Fruit fly (Drosophila melanogaster) whole organism, embryonic: ENCODE results near the gene CG15196.

Source experiments
- Asciz ChIP-seq: fragments of 200-800 bp; sonication (Bioruptor generic); optimal IDR thresholded peaks from 2 replicates; lab custom pipeline; 2017; ENCODE audit warnings: missing biosample characterization, mild to moderate bottlenecking, missing genetic modification characterization, missing genetic modification reagents
- CG10654 ChIP-seq: fragments of 200-800 bp; sonication (Bioruptor generic); optimal IDR thresholded peaks from 2 replicates; lab custom pipeline; 2016; ENCODE audit warnings: missing biosample characterization, missing genetic modification characterization
- CG16813 ChIP-seq: fragments of 200-800 bp; sonication (Bioruptor generic); IDR thresholded peaks from 3 replicates; pipeline ENCODE4 v1.3.6; 2022; ENCODE audit warnings: missing biosample characterization, missing genetic modification characterization; ENCODE audit not compliant: partially characterized antibody
- CG17328 ChIP-seq: fragments of 200-800 bp; sonication (Bioruptor generic); IDR thresholded peaks from 2 replicates; pipeline ENCODE4 v1.3.6; 2022; ENCODE audit warnings: missing biosample characterization, missing genetic modification characterization
- CG17802 ChIP-seq: fragments of 200-800 bp; sonication (Bioruptor generic); optimal IDR thresholded peaks from 2 replicates; lab custom pipeline; 2018; ENCODE audit warnings: missing biosample characterization, mild to moderate bottlenecking, missing genetic modification characterization, moderate library complexity
- CG17829 ChIP-seq: fragments of 200-800 bp; optimal IDR thresholded peaks from 2 replicates; lab custom pipeline; 2019; ENCODE audit warnings: missing biosample characterization, mild to moderate bottlenecking, missing genetic modification characterization, moderate library complexity
- CG17912 ChIP-seq: fragments of 200-800 bp; sonication (Bioruptor generic); optimal IDR thresholded peaks from 2 replicates; lab custom pipeline; 2018; ENCODE audit warnings: missing biosample characterization, mild to moderate bottlenecking, missing genetic modification characterization
- CG2712 ChIP-seq: fragments of 200-800 bp; optimal IDR thresholded peaks from 3 replicates; lab custom pipeline; 2019; ENCODE audit warnings: missing biosample characterization, mild to moderate bottlenecking, missing genetic modification characterization, moderate library complexity
- CG31441 ChIP-seq: fragments of 200-800 bp; sonication (Bioruptor generic); IDR thresholded peaks from 2 replicates; pipeline ENCODE4 v1.3.6; 2022; ENCODE audit warnings: missing biosample characterization, missing genetic modification characterization
- CG32532 ChIP-seq: fragments of 200-800 bp; sonication (Bioruptor generic); IDR thresholded peaks from 2 replicates; pipeline ENCODE4 v1.3.6; 2022; ENCODE audit warnings: missing biosample characterization, missing genetic modification characterization
- CG3838 ChIP-seq: fragments of 200-800 bp; sonication (Bioruptor generic); optimal IDR thresholded peaks from 3 replicates; lab custom pipeline; 2016; ENCODE audit warnings: missing biosample characterization, missing genetic modification characterization
- CG5245 ChIP-seq: fragments of 200-800 bp; sonication (Bioruptor generic); optimal IDR thresholded peaks from 3 replicates; lab custom pipeline; 2016; ENCODE audit warnings: missing biosample characterization, missing genetic modification characterization
- CG6254 ChIP-seq: fragments of 200-800 bp; sonication (Bioruptor generic); optimal IDR thresholded peaks from 3 replicates; lab custom pipeline; 2017; ENCODE audit warnings: mild to moderate bottlenecking, missing biosample characterization, missing genetic modification reagents, missing genetic modification characterization
- CG6683 ChIP-seq: fragments of 200-800 bp; sonication (Bioruptor generic); optimal IDR thresholded peaks from 2 replicates; lab custom pipeline; 2017; ENCODE audit warnings: missing biosample characterization, mild to moderate bottlenecking, missing genetic modification characterization, missing genetic modification reagents
- CG6689 ChIP-seq: fragments of 200-800 bp; sonication (Bioruptor generic); IDR thresholded peaks from 2 replicates; pipeline ENCODE4 v1.3.6; 2022; ENCODE audit warnings: missing biosample characterization, missing genetic modification characterization
- CG9932 ChIP-seq: fragments of 200-800 bp; sonication (Bioruptor generic); IDR thresholded peaks from 2 replicates; pipeline ENCODE4 v1.3.6; 2022; ENCODE audit warnings: missing biosample characterization, missing genetic modification characterization
- Doc2 ChIP-seq: fragments of 200-800 bp; sonication (Bioruptor generic); IDR thresholded peaks from 2 replicates; pipeline ENCODE4 v1.3.6; 2022; ENCODE audit warnings: missing biosample characterization, missing genetic modification characterization
- Drgx ChIP-seq: fragments of 200-800 bp; sonication (Bioruptor generic); IDR thresholded peaks from 2 replicates; pipeline ENCODE4 v1.3.6; 2022; ENCODE audit warnings: missing biosample characterization, missing genetic modification characterization
- Elba2 ChIP-seq: fragments of 200-800 bp; sonication (Bioruptor generic); optimal IDR thresholded peaks from 3 replicates; lab custom pipeline; 2016; ENCODE audit warnings: missing biosample characterization, missing genetic modification characterization
- Hey ChIP-seq: fragments of 200-800 bp; sonication (Bioruptor generic); optimal IDR thresholded peaks from 3 replicates; lab custom pipeline; 2018; ENCODE audit warnings: missing biosample characterization, mild to moderate bottlenecking, missing genetic modification characterization
- Hr78 ChIP-seq, 2 experiments: fragments of 200-800 bp in 1 of 2; fragments of >200 bp in 1 of 2; sonication (Bioruptor generic) in 1 of 2; optimal IDR thresholded peaks; 2 replicates each; lab custom pipeline; 2017 to 2019; ENCODE audit warnings: missing biosample characterization in 2 of 2, missing genetic modification characterization in 2 of 2, mild to moderate bottlenecking in 1 of 2, moderate library complexity in 1 of 2
- Med ChIP-seq: fragments of 200-800 bp; sonication (Bioruptor generic); peaks from one replicate; lab custom pipeline; 2016; ENCODE audit warnings: missing biosample characterization, missing genetic modification characterization, mild to moderate bottlenecking, inconsistent platforms, moderate library complexity
- Ptx1 ChIP-seq: fragments of 200-800 bp; sonication (Bioruptor generic); IDR thresholded peaks from 2 replicates; pipeline ENCODE4 v1.3.6; 2022; ENCODE audit warnings: missing biosample characterization, missing genetic modification characterization
- Rfx ChIP-seq: fragments of 200-800 bp; sonication (Bioruptor generic); IDR thresholded peaks from 2 replicates; pipeline ENCODE4 v1.3.6; 2022; ENCODE audit warnings: missing biosample characterization, missing genetic modification characterization
- Scr ChIP-seq: fragments of 200-800 bp; sonication (Bioruptor generic); IDR thresholded peaks from 2 replicates; pipeline ENCODE4 v1.3.6; 2022; ENCODE audit warnings: missing biosample characterization, missing genetic modification characterization; ENCODE audit not compliant: partially characterized antibody
- Xrp1 ChIP-seq: fragments of 200-800 bp; sonication (Bioruptor generic); IDR thresholded peaks from 2 replicates; pipeline ENCODE4 v1.3.6; 2022; ENCODE audit warnings: missing biosample characterization, missing genetic modification characterization
- bcd ChIP-seq: fragments of 200-800 bp; sonication (Bioruptor generic); optimal IDR thresholded peaks from 2 replicates; lab custom pipeline; 2017; ENCODE audit warnings: missing biosample characterization, mild to moderate bottlenecking, missing genetic modification characterization
- crc ChIP-seq: fragments of 200-800 bp; sonication (Bioruptor generic); optimal IDR thresholded peaks from 2 replicates; lab custom pipeline; 2016; ENCODE audit warnings: missing biosample characterization, missing genetic modification characterization
- eve ChIP-seq, 2 experiments: fragments of >200 bp; optimal IDR thresholded peaks; 2 replicates each; lab custom pipeline; 2017; ENCODE audit warnings: missing biosample characterization in 2 of 2, missing genetic modification characterization in 2 of 2
- fd102C ChIP-seq: fragments of 200-800 bp; sonication (Bioruptor generic); optimal IDR thresholded peaks from 2 replicates; lab custom pipeline; 2018; ENCODE audit warnings: missing biosample characterization, mild to moderate bottlenecking, missing genetic modification characterization, moderate library complexity
- fd3F ChIP-seq: fragments of 200-800 bp; sonication (Bioruptor generic); optimal IDR thresholded peaks from 2 replicates; lab custom pipeline; 2018; ENCODE audit warnings: missing biosample characterization, mild to moderate bottlenecking, missing genetic modification characterization, moderate library complexity
- gcm2 ChIP-seq: fragments of 200-800 bp; sonication (Bioruptor generic); optimal IDR thresholded peaks from 2 replicates; lab custom pipeline; 2016; ENCODE audit warnings: missing biosample characterization, missing genetic modification characterization
- gem ChIP-seq: fragments of 200-800 bp; sonication (Bioruptor generic); optimal IDR thresholded peaks from 2 replicates; lab custom pipeline; 2019; ENCODE audit warnings: missing biosample characterization, mild to moderate bottlenecking, missing genetic modification characterization, moderate library complexity
- grau ChIP-seq: fragments of 200-800 bp; optimal IDR thresholded peaks from 3 replicates; lab custom pipeline; 2019; ENCODE audit warnings: missing biosample characterization, mild to moderate bottlenecking, missing genetic modification characterization, moderate library complexity
- gsb ChIP-seq: fragments of 200-800 bp; sonication (Bioruptor generic); IDR thresholded peaks from 2 replicates; pipeline ENCODE4 v1.3.6; 2022; ENCODE audit warnings: missing biosample characterization, missing genetic modification characterization
- hbn ChIP-seq: fragments of 200-800 bp; sonication (Bioruptor generic); IDR thresholded peaks from 2 replicates; pipeline ENCODE4 v1.3.6; 2022; ENCODE audit warnings: missing biosample characterization, missing genetic modification characterization; ENCODE audit not compliant: partially characterized antibody
- insv ChIP-seq, 2 experiments: fragments of 200-800 bp; sonication (Bioruptor generic); optimal IDR thresholded peaks; 3 replicates each; lab custom pipeline; 2016 to 2018; ENCODE audit warnings: missing biosample characterization in 2 of 2, missing genetic modification characterization in 2 of 2
- jigr1 ChIP-seq: fragments of 200-800 bp; sonication (Bioruptor generic); IDR thresholded peaks from 3 replicates; pipeline ENCODE4 v1.3.6; 2022; ENCODE audit warnings: missing biosample characterization, missing genetic modification characterization
- lmd ChIP-seq: fragments of 200-800 bp; sonication (Bioruptor generic); IDR thresholded peaks from 2 replicates; pipeline ENCODE4 v1.3.6; 2022; ENCODE audit warnings: missing biosample characterization, missing genetic modification characterization
- mirr ChIP-seq: fragments of 200-800 bp; sonication (Bioruptor generic); optimal IDR thresholded peaks from 3 replicates; lab custom pipeline; 2018; ENCODE audit warnings: missing biosample characterization, mild to moderate bottlenecking, missing genetic modification characterization
- mld ChIP-seq: fragments of 200-800 bp; sonication (Bioruptor generic); IDR thresholded peaks from 3 replicates; pipeline ENCODE4 v1.3.6; 2022; ENCODE audit warnings: missing biosample characterization, missing genetic modification characterization; ENCODE audit not compliant: partially characterized antibody
- pfk ChIP-seq: fragments of 200-800 bp; sonication (Bioruptor generic); optimal IDR thresholded peaks from 2 replicates; lab custom pipeline; 2018; ENCODE audit warnings: missing biosample characterization, mild to moderate bottlenecking, missing genetic modification characterization, moderate library complexity
- prd ChIP-seq, 3 experiments: fragments of >200 bp in 2 of 3; fragments of 200-800 bp in 1 of 3; sonication (Bioruptor generic) in 1 of 3; optimal IDR thresholded peaks in 2 of 3; IDR thresholded peaks in 1 of 3; 2 replicates in 2 of 3; 3 replicates in 1 of 3; pipeline versions ENCODE4 v1.3.6 to Lab custom; 2017 to 2022; ENCODE audit warnings: missing biosample characterization in 1 of 3, missing genetic modification characterization in 1 of 3
- salm ChIP-seq: fragments of 200-800 bp; sonication (Bioruptor generic); optimal IDR thresholded peaks from 2 replicates; lab custom pipeline; 2018; ENCODE audit warnings: missing biosample characterization, mild to moderate bottlenecking, missing genetic modification characterization
- sens ChIP-seq: fragments of 200-800 bp; sonication (Bioruptor generic); peaks from one replicate; lab custom pipeline; 2016; ENCODE audit warnings: missing biosample characterization, missing genetic modification characterization
- slbo ChIP-seq: fragments of 200-800 bp; sonication (Bioruptor generic); IDR thresholded peaks from 2 replicates; pipeline ENCODE4 v1.3.6; 2022; ENCODE audit warnings: missing biosample characterization, missing genetic modification characterization
- sob ChIP-seq: fragments of 200-800 bp; sonication (Bioruptor generic); IDR thresholded peaks from 2 replicates; pipeline ENCODE4 v1.3.6; 2022; ENCODE audit warnings: missing biosample characterization, missing genetic modification characterization
- vfl ChIP-seq: fragments of 200-800 bp; sonication (Bioruptor generic); optimal IDR thresholded peaks from 2 replicates; lab custom pipeline; 2016; ENCODE audit warnings: missing biosample characterization, missing genetic modification characterization
- zfh2 ChIP-seq: fragments of 200-800 bp; sonication (Bioruptor generic); optimal IDR thresholded peaks from 2 replicates; lab custom pipeline; 2016; ENCODE audit warnings: missing biosample characterization, missing genetic modification characterization

The CG15196 gene

DNA sequence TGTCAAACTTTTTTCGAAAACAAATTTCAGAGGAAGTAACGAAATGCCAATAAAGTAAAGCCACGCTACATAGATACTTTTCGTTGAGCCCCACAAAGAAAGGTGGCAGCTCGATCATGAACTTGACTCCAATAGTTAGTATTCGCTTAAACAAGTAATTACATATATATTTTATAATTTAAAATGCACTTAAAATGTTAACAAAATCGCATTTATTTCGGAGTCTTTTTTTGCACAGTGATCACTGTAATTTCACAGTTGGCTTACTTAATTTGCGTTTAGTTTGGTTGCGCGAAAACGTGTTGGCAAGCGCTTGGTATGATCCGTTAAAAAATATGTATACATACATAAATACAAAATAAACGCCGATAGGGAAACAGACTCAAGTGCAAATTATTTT lies 41.9 kb downstream of the CG15196 start:
- TF ChIP-seq jigr1 (no peak), gem (peak; percentile 7), insv (GFP tag; optimal IDR thresholded peaks at IDR 0.05; lab: Kevin White, UChicago) (no peak), pfk (GFP tag; lab: Kevin White, UChicago) (no peak), fd102C (GFP tag; lab: Kevin White, UChicago) (no peak), Scr (no peak), Drgx (peak; percentile 45), lmd (peak; percentile 12; the same call in 1 of the 2 replicates), CG31441 (GFP tag; lab: Robert Waterston, UW) (no peak), Ptx1 (GFP tag; lab: Robert Waterston, UW) (0 out of 2 replicates have a peak, but pooled peaks have one; percentile 24), salm (no peak), sob (GFP tag; lab: Robert Waterston, UW) (no peak), hbn (GFP tag; lab: Robert Waterston, UW) (no peak), Xrp1 (GFP tag; lab: Robert Waterston, UW) (no peak), vfl (GFP tag; lab: Kevin White, UChicago) (no peak), eve (GFP tag; optimal IDR thresholded peaks at IDR 0.05; lab: Kevin White, UChicago) (no peak), CG5245 (GFP tag; lab: Kevin White, UChicago) (no peak), gcm2 (GFP tag; lab: Kevin White, UChicago) (no peak), CG3838 (no peak), prd (optimal IDR thresholded peaks at IDR 0.05; lab: Kevin White, UChicago) (no peak), prd (GFP tag; IDR thresholded peaks at IDR 0.05; lab: Robert Waterston, UW) (0 out of 3 replicates have a peak, but pooled peaks have one; percentile 23), CG32532 (GFP tag; lab: Robert Waterston, UW) (peak; percentile 39; the same call in 1 of the 2 replicates), Med (GFP tag; lab: Kevin White, UChicago) (peak; percentile 66), CG6683 (GFP tag; lab: Kevin White, UChicago) (no peak), Rfx (GFP tag; lab: Robert Waterston, UW) (peak; percentile 36), mld (GFP tag; lab: Robert Waterston, UW) (no peak), CG9932 (GFP tag; lab: Robert Waterston, UW) (0 out of 2 replicates have a peak, but pooled peaks have one; percentile 13), grau (tag; lab: Kevin White, UChicago) (peak; percentile 55), zfh2 (no peak), crc (no peak), CG17802 (tag; lab: Kevin White, UChicago) (no peak), CG17912 (GFP tag; lab: Kevin White, UChicago) (no peak), slbo (peak; percentile 30; the same call in 1 of the 2 replicates), Asciz (no peak), Hey (no peak), Doc2 (GFP tag; lab: Robert Waterston, UW) (no peak), Hr78 (GFP tag; optimal IDR thresholded peaks at IDR 0.05; lab: Kevin White, UChicago) (no peak), CG6254 (GFP tag; lab: Kevin White, UChicago) (no peak), bcd (no peak), fd3F (GFP tag; lab: Kevin White, UChicago) (no peak), gsb (GFP tag; lab: Robert Waterston, UW) (no peak), mirr (GFP tag; lab: Kevin White, UChicago) (no peak), sens (GFP tag; lab: Kevin White, UChicago) (no peak), CG2712 (tag; lab: Kevin White, UChicago) (no peak), CG16813 (no peak), Elba2 (GFP tag; lab: Kevin White, UChicago) (no peak), CG17829 (tag; lab: Kevin White, UChicago) (no peak), CG10654 (GFP tag; lab: Kevin White, UChicago) (no peak), CG6689 (GFP tag; lab: Robert Waterston, UW) (no peak), CG17328 (GFP tag; lab: Robert Waterston, UW) (0 out of 2 replicates have a peak, but pooled peaks have one; percentile 8)
